Worm (Caenorhabditis elegans) whole organism, midembryonic: ENCODE measurements around the gene Y55F3C.17.

Experiments
- cog-1 ChIP-seq: sonication (generic microtip); optimal IDR thresholded peaks from 2 replicates; lab custom pipeline; 2016; ENCODE audit warnings: missing genetic modification characterization, missing compliant biosample characterization
- flt-1 ChIP-seq: fragments of 200-800 bp; sonication (Bioruptor generic); IDR thresholded peaks from 2 replicates; pipeline ENCODE4 v1.3.6; 2022; ENCODE audit warnings: missing genetic modification characterization, missing compliant biosample characterization
- ref-1 ChIP-seq: fragments of 200-800 bp; sonication (Bioruptor generic); conservative IDR thresholded peaks from 2 replicates; pipeline ENCODE4 v1.3.6; 2022; ENCODE audit warnings: missing genetic modification reagents, missing genetic modification characterization, missing compliant biosample characterization
- tab-1 ChIP-seq: fragments of 200-800 bp; sonication (Bioruptor generic); IDR thresholded peaks from 2 replicates; pipeline ENCODE4 v1.3.6; 2022; ENCODE audit warnings: missing genetic modification characterization, missing compliant biosample characterization
- ztf-29 ChIP-seq: fragments of 200-800 bp; sonication (Bioruptor generic); IDR thresholded peaks from 2 replicates; pipeline ENCODE4 v1.3.6; 2022; ENCODE audit warnings: missing genetic modification reagents, missing genetic modification characterization, missing compliant biosample characterization

ce11 chrIV:736447-736846 is 38.2 kb upstream of the Y55F3C.17 start, which contains the start of gene kvs-5:
- TF ChIP-seq flt-1 (GFP tag; lab: Robert Waterston, UW) (no peak), ref-1 (GFP tag; lab: Robert Waterston, UW) (no peak), tab-1 (GFP tag; lab: Robert Waterston, UW) (no peak), cog-1 (tag; lab: Kevin White, UChicago) (no peak), ztf-29 (GFP tag; lab: Robert Waterston, UW) (no peak)
